Worm (Caenorhabditis elegans): ENCODE results near the gene D1014.2.

D1014.2 gene

ce11 chrV:8132926-8133325 is 10.8 kb upstream of the D1014.2 start, which contains the start of gene D1014.4:
Gene D1014.4, plus strand, starts transcription at chrV:8133226.
- no peak for TF ChIP-seq unc-62 (GFP tag; optimal IDR thresholded peaks at IDR 0.05)

- no peak for TF ChIP-seq unc-62 (GFP tag; optimal IDR thresholded peaks at IDR 0.05)
These were observed 810 bp downstream of the D1014.2 start for ce11 chrV:8144515-8144914.

ce11 chrV:8145329-8145728 is 1.6 kb downstream of the D1014.2 start, which contains the start of gene D1014.13:
Gene D1014.13, plus strand, starts transcription at chrV:8145629.
- no peak for TF ChIP-seq unc-62 (GFP tag; optimal IDR thresholded peaks at IDR 0.05)

ce11 chrV:8155743-8156142 is 12.0 kb downstream of the D1014.2 start:
- TF ChIP-seq unc-62 (GFP tag; optimal IDR thresholded peaks at IDR 0.05), result no peak

DNA sequence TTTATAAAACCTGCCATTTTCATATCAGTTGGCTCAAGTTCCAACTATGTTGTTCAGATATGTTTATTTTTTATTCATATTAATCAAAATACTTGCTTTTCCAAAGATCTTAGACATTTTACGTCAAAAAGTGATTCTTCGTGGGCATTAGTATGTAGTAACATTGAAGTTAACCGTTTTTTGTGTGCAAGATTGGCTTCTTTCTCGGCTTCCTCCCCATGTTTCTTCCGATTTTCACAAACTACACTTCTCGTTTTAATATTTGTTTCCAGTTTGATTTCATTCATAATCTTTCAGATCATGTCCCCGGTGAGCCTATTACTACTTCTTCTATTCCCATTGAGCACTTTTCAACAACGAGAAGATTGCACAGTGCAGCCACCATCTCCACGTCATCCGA is 13.7 kb downstream of the D1014.2 start, which contains the start of gene sul-2:
Gene sul-2, plus strand, starts transcription at position 301 of the 400 bp plus-strand sequence.
- no peak for TF ChIP-seq unc-62 (GFP tag; optimal IDR thresholded peaks at IDR 0.05)

- no peak for TF ChIP-seq unc-62 (GFP tag; optimal IDR thresholded peaks at IDR 0.05)
These were observed 15.9 kb downstream of the D1014.2 start, which contains the start of gene F20D6.6 for ce11 chrV:8159629-8160028. Gene F20D6.6, plus strand, starts transcription at chrV:8159929.

- TF ChIP-seq unc-62 (GFP tag; optimal IDR thresholded peaks at IDR 0.05), result no peak
These were observed 18.0 kb downstream of the D1014.2 start, which contains the start of gene F20D6.5 for ce11 chrV:8161699-8162098. Gene F20D6.5, plus strand, starts transcription at chrV:8161957.

ce11 chrV:8163199-8163598 is 19.5 kb downstream of the D1014.2 start:
- TF ChIP-seq unc-62 (GFP tag; optimal IDR thresholded peaks at IDR 0.05), result no peak

- no peak for TF ChIP-seq unc-62 (GFP tag; optimal IDR thresholded peaks at IDR 0.05)
These were observed 24.7 kb downstream of the D1014.2 start, which contains the start of gene F20D6.8 for ce11 chrV:8168219-8168962. Gene F20D6.8, minus strand, starts transcription at chrV:8168269.

DNA sequence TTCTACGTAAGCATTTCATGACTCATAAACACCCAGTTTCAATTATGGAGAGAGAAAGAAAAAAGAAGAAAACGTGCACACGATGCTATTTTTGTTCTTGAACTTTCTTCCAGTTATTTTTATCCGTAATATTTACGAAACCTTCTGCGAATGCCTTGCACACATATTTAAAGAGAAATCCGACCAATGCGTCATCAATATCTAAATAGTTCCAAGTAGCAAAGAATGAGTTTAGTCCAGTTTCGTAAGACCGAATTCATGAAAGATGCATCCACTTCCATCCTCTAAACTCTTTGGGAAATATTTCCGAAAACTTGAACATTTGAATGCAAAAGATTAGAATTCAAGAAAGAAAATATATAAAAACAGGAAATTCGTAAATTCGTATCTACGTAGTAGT is 25.4 kb downstream of the D1014.2 start:
- TF ChIP-seq unc-62 (GFP tag; optimal IDR thresholded peaks at IDR 0.05), result no peak

- TF ChIP-seq unc-62 (GFP tag; optimal IDR thresholded peaks at IDR 0.05), result no peak
These were observed 26.6 kb downstream of the D1014.2 start for ce11 chrV:8170300-8170699.

DNA sequence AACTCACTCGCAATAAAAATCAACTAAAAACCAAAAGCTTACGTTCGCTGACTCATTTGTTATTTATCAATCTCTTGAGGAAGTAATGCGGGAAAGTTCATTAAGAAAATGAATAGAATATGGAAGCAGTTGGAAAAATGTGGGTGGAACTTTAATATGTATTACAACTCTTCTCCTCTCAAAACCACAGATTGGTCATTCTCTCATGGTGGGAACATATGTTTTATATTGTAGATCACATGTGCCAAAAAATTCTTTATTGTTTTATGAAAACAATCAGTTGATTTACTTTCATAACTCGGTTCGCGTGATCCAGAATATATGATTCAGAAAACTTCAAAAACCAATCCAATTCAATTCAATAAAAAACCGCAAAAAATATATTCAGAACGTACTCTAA is 28.0 kb downstream of the D1014.2 start:
- TF ChIP-seq unc-62 (GFP tag; optimal IDR thresholded peaks at IDR 0.05), result no peak

DNA sequence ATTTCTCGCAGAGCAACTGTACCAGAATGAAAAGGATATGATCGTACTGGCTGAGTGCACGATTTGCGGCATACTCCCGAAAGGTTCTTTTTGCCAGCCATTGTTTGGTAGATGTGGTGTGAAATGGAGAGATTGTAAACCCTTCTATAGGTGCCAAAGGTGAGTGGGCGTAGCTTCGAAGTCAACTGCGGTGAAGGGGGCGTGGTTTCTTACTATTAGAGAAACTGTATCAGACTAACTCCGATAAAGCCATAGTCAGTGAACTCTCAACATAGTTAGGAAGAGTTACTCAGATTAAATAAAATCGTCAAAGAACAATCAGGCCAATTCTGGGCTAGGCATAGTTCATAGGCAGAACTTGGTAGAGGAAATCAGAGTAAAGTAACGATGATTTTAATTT is 33.6 kb downstream of the D1014.2 start, which contains the start of gene F20D6.9:
Gene F20D6.9, minus strand, starts transcription at position 101 of the 400 bp plus-strand sequence.
- no peak for TF ChIP-seq unc-62 (GFP tag; optimal IDR thresholded peaks at IDR 0.05)

DNA sequence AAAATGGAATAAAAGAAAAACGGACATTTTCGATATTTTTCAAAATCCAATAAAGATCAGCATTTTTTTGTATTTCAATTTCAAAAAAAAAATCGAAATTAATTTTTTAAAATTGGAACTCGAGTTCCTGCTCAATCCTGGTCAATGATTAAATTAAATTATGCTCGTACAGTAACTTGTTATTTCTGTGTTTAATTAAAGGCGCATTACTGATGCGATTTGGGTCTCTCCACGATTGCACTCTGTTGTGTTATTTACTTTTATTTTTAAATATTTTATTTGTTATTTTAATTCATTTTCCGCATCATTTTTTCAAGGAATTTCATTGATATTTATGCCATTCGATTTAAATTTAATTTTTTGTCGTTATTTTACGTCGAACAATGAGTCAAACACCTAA is 34.6 kb downstream of the D1014.2 start:
- TF ChIP-seq unc-62 (GFP tag; optimal IDR thresholded peaks at IDR 0.05), result no peak

DNA sequence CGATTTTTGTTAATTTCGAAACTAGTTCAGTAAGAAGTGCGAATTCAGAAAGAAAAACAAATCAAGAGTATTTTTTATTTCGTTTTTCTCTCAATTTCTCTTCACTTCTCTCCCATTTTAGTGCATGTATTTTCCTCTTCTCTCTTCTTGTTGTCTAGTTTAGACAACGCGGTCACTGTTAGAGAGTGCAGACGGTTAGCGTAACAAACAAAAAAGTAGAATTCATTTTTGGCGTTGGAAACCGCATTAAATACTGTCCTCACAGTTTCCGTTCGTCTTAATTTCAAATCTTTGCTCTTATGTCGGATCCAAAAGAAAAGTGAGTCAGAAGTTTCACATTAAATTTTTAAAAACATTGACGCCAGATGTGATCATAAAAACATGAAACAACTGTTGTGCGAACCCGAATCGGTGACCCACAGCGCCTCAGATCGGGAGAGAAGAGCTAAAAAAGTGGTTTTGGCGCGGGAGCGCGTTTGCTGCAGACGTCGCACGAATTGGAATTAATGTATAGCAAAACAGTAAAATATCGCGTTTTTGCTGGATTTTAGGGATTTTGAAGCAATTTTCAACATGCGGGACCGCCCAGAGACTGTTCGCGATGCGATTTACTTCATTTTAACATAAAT is 35.3 kb downstream of the D1014.2 start, which contains the start of gene srp-7:
Gene srp-7, plus strand, starts transcription at position 213 of the 629 bp plus-strand sequence.
- no peak for TF ChIP-seq unc-62 (GFP tag; optimal IDR thresholded peaks at IDR 0.05)

- no peak for TF ChIP-seq unc-62 (GFP tag; optimal IDR thresholded peaks at IDR 0.05)
These were observed 39.7 kb downstream of the D1014.2 start, which contains the start of gene srp-8 for ce11 chrV:8183384-8183783. Gene srp-8, plus strand, starts transcription at chrV:8183684.

DNA sequence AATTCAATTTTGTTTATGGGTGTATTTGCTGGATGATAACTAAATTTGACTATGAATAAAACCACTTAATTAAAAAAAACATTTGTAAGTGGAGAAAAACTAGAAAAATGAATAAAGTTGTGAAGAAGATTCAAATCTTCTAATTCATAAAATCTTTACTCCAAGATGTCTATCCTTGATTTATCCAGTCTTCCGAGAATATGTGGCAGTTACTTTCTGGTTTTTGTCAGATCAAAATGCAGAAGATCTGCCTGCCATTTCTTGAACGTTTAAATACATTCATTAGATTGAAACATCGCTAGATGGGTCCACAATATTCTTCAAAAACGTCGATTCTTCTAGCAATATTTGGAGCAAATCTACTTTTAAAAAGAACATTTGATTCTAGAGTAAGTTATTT is 42.0 kb downstream of the D1014.2 start, which contains the start of gene F20D6.2:
Gene F20D6.2, plus strand, starts transcription at position 301 of the 400 bp plus-strand sequence.
- TF ChIP-seq unc-62 (GFP tag; optimal IDR thresholded peaks at IDR 0.05), result no peak

Measured in whole organism, dauer.